Fruit fly (Drosophila melanogaster): ENCODE results near the gene kst.

kst gene

dm6 chr3L:3338882-3339590, 2.4 kb downstream of the kst start (continued):
- peak; percentile 77 for TF ChIP-seq CG3032 (tag; optimal IDR thresholded peaks at IDR 0.05)
- no peak for TF ChIP-seq Blimp-1 (GFP tag; optimal IDR thresholded peaks at IDR 0.05)
- peak; percentile 40 for TF ChIP-seq achi (GFP tag; optimal IDR thresholded peaks at IDR 0.05)
- no peak for TF ChIP-seq fd85E (GFP tag; optimal IDR thresholded peaks at IDR 0.05)
- TF ChIP-seq CG11902 (GFP tag; optimal IDR thresholded peaks at IDR 0.05), result no peak
- no peak for TF ChIP-seq CG34406 (GFP tag; optimal IDR thresholded peaks at IDR 0.05)
- TF ChIP-seq Hr39 (GFP tag; optimal IDR thresholded peaks at IDR 0.05), result no peak
- TF ChIP-seq Gug (GFP tag; IDR thresholded peaks at IDR 0.05), result no peak; the same call in 1 of the 2 replicates
- TF ChIP-seq CG8119 (GFP tag; IDR thresholded peaks at IDR 0.05), result peak; percentile 89
- no peak for TF ChIP-seq Hr38 (GFP tag; optimal IDR thresholded peaks at IDR 0.05)
- peak; percentile 70 for TF ChIP-seq spab (GFP tag; optimal IDR thresholded peaks at IDR 0.05)
- no peak for TF ChIP-seq CG6854 (GFP tag; optimal IDR thresholded peaks at IDR 0.05)
- no peak for TF ChIP-seq Sox15 (GFP tag; optimal IDR thresholded peaks at IDR 0.05)
- TF ChIP-seq CG10669 (GFP tag; optimal IDR thresholded peaks at IDR 0.05), result peak; percentile 75
- peak; percentile 79 for TF ChIP-seq Ets96B (tag; optimal IDR thresholded peaks at IDR 0.05)
- TF ChIP-seq Hr4 (GFP tag; optimal IDR thresholded peaks at IDR 0.05), result peak; percentile 76
- peak; percentile 44 for TF ChIP-seq Sox14 (GFP tag; optimal IDR thresholded peaks at IDR 0.05)
- TF ChIP-seq vri (GFP tag; optimal IDR thresholded peaks at IDR 0.05), result no peak
- peak; percentile 75 for TF ChIP-seq eg (GFP tag; IDR thresholded peaks at IDR 0.05)
- no peak for TF ChIP-seq CG31627 (GFP tag; optimal IDR thresholded peaks at IDR 0.05)
- TF ChIP-seq Ets21C (GFP tag; optimal IDR thresholded peaks at IDR 0.05), result no peak
- no peak for TF ChIP-seq svp (GFP tag)
- TF ChIP-seq Met (GFP tag; optimal IDR thresholded peaks at IDR 0.05), result no peak
- peak; percentile 77 for TF ChIP-seq CG15336 (GFP tag; IDR thresholded peaks at IDR 0.05)
- peak; percentile 12 for TF ChIP-seq net (GFP tag; optimal IDR thresholded peaks at IDR 0.05)
- no peak for TF ChIP-seq Eip75B (GFP tag; optimal IDR thresholded peaks at IDR 0.05)
- TF ChIP-seq OdsH (GFP tag; optimal IDR thresholded peaks at IDR 0.05), result peak; percentile 48
- peak; percentile 41; the same call in 2 of the 3 replicates for TF ChIP-seq CG6163 (GFP tag; IDR thresholded peaks at IDR 0.05)
- TF ChIP-seq lz (GFP tag; optimal IDR thresholded peaks at IDR 0.05), result no peak
- TF ChIP-seq salr (GFP tag; optimal IDR thresholded peaks at IDR 0.05), result peak in 1 of 2 experiments; percentile 51

dm6 chr3L:3339695-3340226, 3.1 kb downstream of the kst start:
- no peak for TF ChIP-seq achi (GFP tag; optimal IDR thresholded peaks at IDR 0.05)
- peak; percentile 39 for TF ChIP-seq Hr39 (GFP tag; optimal IDR thresholded peaks at IDR 0.05)
- peak; percentile 37 for TF ChIP-seq Met (GFP tag; optimal IDR thresholded peaks at IDR 0.05)
- no peak for TF ChIP-seq CG6854 (GFP tag; optimal IDR thresholded peaks at IDR 0.05)
- TF ChIP-seq CG10631 (GFP tag; optimal IDR thresholded peaks at IDR 0.05), result no peak
- no peak for TF ChIP-seq CG6163 (GFP tag; IDR thresholded peaks at IDR 0.05)
- TF ChIP-seq svp (GFP tag), result peak; percentile 94
- no peak for TF ChIP-seq CG16779 (tag; optimal IDR thresholded peaks at IDR 0.05)
- peak; percentile 6 for TF ChIP-seq esn (GFP tag; optimal IDR thresholded peaks at IDR 0.05)
- peak; percentile 65 for TF ChIP-seq vri (GFP tag; optimal IDR thresholded peaks at IDR 0.05)

dm6 chr3L:3342307-3342940, 5.8 kb downstream of the kst start:
- TF ChIP-seq net (GFP tag; optimal IDR thresholded peaks at IDR 0.05), result peak; percentile 69
- TF ChIP-seq CG6276 (GFP tag; optimal IDR thresholded peaks at IDR 0.05), result no peak
- peak; percentile 71 for TF ChIP-seq CG8632 (GFP tag; optimal IDR thresholded peaks at IDR 0.05)
- TF ChIP-seq fd85E (GFP tag; optimal IDR thresholded peaks at IDR 0.05), result peak; percentile 24
- peak; percentile 44; the same call in 2 of the 3 replicates for TF ChIP-seq CG8119 (GFP tag; IDR thresholded peaks at IDR 0.05)
- peak; percentile 91 for TF ChIP-seq Eip78C (GFP tag)
- TF ChIP-seq esn (GFP tag; optimal IDR thresholded peaks at IDR 0.05), result peak; percentile 82
- TF ChIP-seq Hr39 (GFP tag; optimal IDR thresholded peaks at IDR 0.05), result peak; percentile 82
- TF ChIP-seq Sox14 (GFP tag; optimal IDR thresholded peaks at IDR 0.05), result peak; percentile 77
- peak; percentile 67 for TF ChIP-seq cyc (GFP tag; optimal IDR thresholded peaks at IDR 0.05)
- TF ChIP-seq CG11902 (GFP tag; optimal IDR thresholded peaks at IDR 0.05), result peak; percentile 35
- TF ChIP-seq CG3032 (tag; optimal IDR thresholded peaks at IDR 0.05), result peak; percentile 58
- peak; percentile 36 for TF ChIP-seq CG7368 (GFP tag; optimal IDR thresholded peaks at IDR 0.05)
- TF ChIP-seq vri (GFP tag; optimal IDR thresholded peaks at IDR 0.05), result peak; percentile 79
- peak; percentile 71 for TF ChIP-seq CG1621 (tag; optimal IDR thresholded peaks at IDR 0.05)
- peak; percentile 64 for TF ChIP-seq CG6854 (GFP tag; optimal IDR thresholded peaks at IDR 0.05)
- peak; percentile 73 for TF ChIP-seq acj6 (GFP tag; optimal IDR thresholded peaks at IDR 0.05)
- TF ChIP-seq Hr4 (GFP tag; optimal IDR thresholded peaks at IDR 0.05), result peak; percentile 25
- TF ChIP-seq CG32006 (GFP tag; optimal IDR thresholded peaks at IDR 0.05), result peak; percentile 23
- peak; percentile 85 for TF ChIP-seq CG31627 (GFP tag; optimal IDR thresholded peaks at IDR 0.05)
- TF ChIP-seq topi (GFP tag; optimal IDR thresholded peaks at IDR 0.05), result peak; percentile 75
- peak; percentile 86 for TF ChIP-seq Met (GFP tag; optimal IDR thresholded peaks at IDR 0.05)
- peak; percentile 60; the same call in 2 of the 3 replicates for TF ChIP-seq CG6163 (GFP tag; IDR thresholded peaks at IDR 0.05)
- TF ChIP-seq spab (GFP tag; optimal IDR thresholded peaks at IDR 0.05), result peak; percentile 57
- peak; percentile 77 for TF ChIP-seq CG6792 (GFP tag; optimal IDR thresholded peaks at IDR 0.05)
- TF ChIP-seq fd59A (GFP tag; optimal IDR thresholded peaks at IDR 0.05), result peak; percentile 46

Measured in whole organism, prepupa.